Worm (Caenorhabditis elegans) whole organism, late embryonic: ENCODE data around the gene C55A6.10.

Source experiments
- C38D4.7 ChIP-seq: fragments of 200-800 bp; sonication (Bioruptor generic); optimal IDR thresholded peaks from 2 replicates; lab custom pipeline; 2018; ENCODE audit warnings: mild to moderate bottlenecking, missing genetic modification characterization, moderate library complexity, missing compliant biosample characterization
- K02D7.2 ChIP-seq: sonication (generic microtip); optimal IDR thresholded peaks from 2 replicates; lab custom pipeline; 2017; ENCODE audit warnings: mild to moderate bottlenecking, missing genetic modification characterization, missing compliant biosample characterization
- K09A11.1 ChIP-seq: sonication (generic microtip); optimal IDR thresholded peaks from 2 replicates; lab custom pipeline; 2017; ENCODE audit warnings: antibody characterized with exemption, mild to moderate bottlenecking, missing genetic modification characterization, missing compliant biosample characterization; ENCODE audit not compliant: insufficient read depth
- Y22D7AL.16 ChIP-seq: sonication (generic microtip); optimal IDR thresholded peaks from 2 replicates; lab custom pipeline; 2016; ENCODE audit warnings: missing genetic modification characterization, missing compliant biosample characterization
- ahr-1 ChIP-seq: sonication (generic microtip); optimal IDR thresholded peaks from 2 replicates; lab custom pipeline; 2016; ENCODE audit warnings: missing genetic modification characterization, missing compliant biosample characterization
- ama-1 ChIP-seq: fragments of 150-350 bp; optimal IDR thresholded peaks from 2 replicates; lab custom pipeline; 2014
- ceh-18 ChIP-seq: sonication (generic microtip); optimal IDR thresholded peaks from 2 replicates; lab custom pipeline; 2016; ENCODE audit warnings: missing genetic modification characterization, missing compliant biosample characterization
- ceh-24 ChIP-seq: sonication (generic microtip); optimal IDR thresholded peaks from 2 replicates; lab custom pipeline; 2016; ENCODE audit warnings: mild to moderate bottlenecking, missing genetic modification characterization, missing compliant biosample characterization
- ceh-30 ChIP-seq: fragments of 150-350 bp; optimal IDR thresholded peaks from 2 replicates; lab custom pipeline; 2014; ENCODE audit warnings: missing biosample characterization, missing genetic modification characterization
- ceh-31 ChIP-seq: sonication (generic microtip); optimal IDR thresholded peaks from 2 replicates; lab custom pipeline; 2016; ENCODE audit warnings: missing genetic modification characterization, missing compliant biosample characterization
- ceh-34 ChIP-seq: sonication (generic microtip); optimal IDR thresholded peaks from 2 replicates; lab custom pipeline; 2016; ENCODE audit warnings: mild to moderate bottlenecking, missing genetic modification characterization, missing compliant biosample characterization
- ceh-45 ChIP-seq: fragments of 200-800 bp; sonication (Bioruptor generic); IDR thresholded peaks from 2 replicates; pipeline ENCODE4 v1.3.6; 2022; ENCODE audit warnings: missing genetic modification reagents, missing genetic modification characterization, missing compliant biosample characterization
- ceh-48 ChIP-seq: sonication (generic microtip); optimal IDR thresholded peaks from 2 replicates; lab custom pipeline; 2016; ENCODE audit warnings: missing genetic modification characterization, inconsistent platforms, missing compliant biosample characterization
- ceh-6 ChIP-seq: fragments of 200-800 bp; sonication (Bioruptor generic); optimal IDR thresholded peaks from 2 replicates; lab custom pipeline; 2018; ENCODE audit warnings: mild to moderate bottlenecking, missing genetic modification characterization, missing compliant biosample characterization
- dmd-4 ChIP-seq: sonication (generic microtip); optimal IDR thresholded peaks from 2 replicates; lab custom pipeline; 2016; ENCODE audit warnings: borderline replicate concordance, missing genetic modification characterization, missing compliant biosample characterization
- dve-1 ChIP-seq: sonication (generic microtip); optimal IDR thresholded peaks from 2 replicates; lab custom pipeline; 2017; ENCODE audit warnings: antibody characterized with exemption, mild to moderate bottlenecking, missing genetic modification characterization, missing compliant biosample characterization
- elt-2 ChIP-seq: sonication (generic microtip); optimal IDR thresholded peaks from 2 replicates; lab custom pipeline; 2016; ENCODE audit warnings: missing genetic modification reagents, missing genetic modification characterization, missing compliant biosample characterization
- elt-4 ChIP-seq: sonication (generic microtip); optimal IDR thresholded peaks from 2 replicates; lab custom pipeline; 2016; ENCODE audit warnings: missing genetic modification characterization, missing compliant biosample characterization
- ets-4 ChIP-seq: sonication (generic microtip); optimal IDR thresholded peaks from 2 replicates; lab custom pipeline; 2016; ENCODE audit warnings: missing genetic modification characterization, missing compliant biosample characterization
- fkh-6 ChIP-seq: sonication (generic microtip); optimal IDR thresholded peaks from 2 replicates; lab custom pipeline; 2016; ENCODE audit warnings: missing genetic modification characterization, missing compliant biosample characterization
- gmeb-2 ChIP-seq: sonication (generic microtip); optimal IDR thresholded peaks from 2 replicates; lab custom pipeline; 2016; ENCODE audit warnings: missing genetic modification characterization, inconsistent platforms, missing compliant biosample characterization
- hlh-13 ChIP-seq: fragments of 200-800 bp; sonication (Bioruptor generic); optimal IDR thresholded peaks from 2 replicates; lab custom pipeline; 2018; ENCODE audit warnings: mild to moderate bottlenecking, missing genetic modification characterization, missing compliant biosample characterization
- hlh-6 ChIP-seq: sonication (generic microtip); optimal IDR thresholded peaks from 2 replicates; lab custom pipeline; 2016; ENCODE audit warnings: missing genotype, missing genetic modification characterization, missing compliant biosample characterization
- hlh-8 ChIP-seq: sonication (generic microtip); optimal IDR thresholded peaks from 2 replicates; lab custom pipeline; 2016; ENCODE audit warnings: missing genotype, missing genetic modification characterization, missing compliant biosample characterization
- lim-6 ChIP-seq: sonication (generic microtip); optimal IDR thresholded peaks from 2 replicates; lab custom pipeline; 2016; ENCODE audit warnings: missing genetic modification characterization, missing compliant biosample characterization
- mec-3 ChIP-seq: sonication (generic microtip); optimal IDR thresholded peaks from 2 replicates; lab custom pipeline; 2016; ENCODE audit warnings: borderline replicate concordance, missing genetic modification characterization, missing compliant biosample characterization
- nhr-11 ChIP-seq: fragments of 150-350 bp; optimal IDR thresholded peaks from 2 replicates; lab custom pipeline; 2014; ENCODE audit warnings: missing biosample characterization, missing genetic modification characterization
- nhr-232 ChIP-seq: sonication (generic microtip); optimal IDR thresholded peaks from 2 replicates; lab custom pipeline; 2016; ENCODE audit warnings: missing genetic modification characterization, missing compliant biosample characterization
- npax-4 ChIP-seq: sonication (generic microtip); optimal IDR thresholded peaks from 2 replicates; lab custom pipeline; 2016; ENCODE audit warnings: missing genetic modification characterization, missing compliant biosample characterization
- pag-3 ChIP-seq: sonication (generic microtip); optimal IDR thresholded peaks from 2 replicates; lab custom pipeline; 2016; ENCODE audit warnings: missing compliant biosample characterization, missing genetic modification characterization, borderline replicate concordance
- pat-9 ChIP-seq: fragments of 200-800 bp; sonication (Bioruptor generic); optimal IDR thresholded peaks from 2 replicates; lab custom pipeline; 2018; ENCODE audit warnings: mild to moderate bottlenecking, missing genetic modification characterization, moderate library complexity, missing compliant biosample characterization
- pax-1 ChIP-seq: fragments of 150-350 bp; optimal IDR thresholded peaks from 2 replicates; lab custom pipeline; 2014; ENCODE audit warnings: missing biosample characterization, missing genetic modification characterization
- pqm-1 ChIP-seq: sonication (generic microtip); optimal IDR thresholded peaks from 2 replicates; lab custom pipeline; 2016; ENCODE audit warnings: missing genetic modification characterization, missing compliant biosample characterization
- pros-1 ChIP-seq: fragments of 150-350 bp; optimal IDR thresholded peaks from 2 replicates; lab custom pipeline; 2014; ENCODE audit warnings: missing biosample characterization, missing genetic modification reagents, missing genetic modification characterization
- ref-2 ChIP-seq: sonication (generic microtip); optimal IDR thresholded peaks from 2 replicates; lab custom pipeline; 2016; ENCODE audit warnings: missing genetic modification characterization, missing compliant biosample characterization
- rnt-1 ChIP-seq: sonication (generic microtip); optimal IDR thresholded peaks from 2 replicates; lab custom pipeline; 2016; ENCODE audit warnings: missing genetic modification characterization, missing compliant biosample characterization
- sdc-2 ChIP-seq: sonication (generic microtip); optimal IDR thresholded peaks from 2 replicates; lab custom pipeline; 2016; ENCODE audit warnings: missing genotype, missing genetic modification characterization, missing compliant biosample characterization
- sox-2 ChIP-seq: fragments of 200-800 bp; sonication (Bioruptor generic); IDR thresholded peaks from 2 replicates; pipeline ENCODE4 v1.3.6; 2022; ENCODE audit warnings: missing genetic modification reagents, missing genetic modification characterization, missing compliant biosample characterization
- tbx-2 ChIP-seq: sonication (generic microtip); optimal IDR thresholded peaks from 2 replicates; lab custom pipeline; 2016; ENCODE audit warnings: missing genetic modification characterization, missing compliant biosample characterization
- ttx-3 ChIP-seq: sonication (generic microtip); optimal IDR thresholded peaks from 2 replicates; lab custom pipeline; 2016; ENCODE audit warnings: missing genetic modification reagents, missing genetic modification characterization, missing compliant biosample characterization
- unc-3 ChIP-seq, 2 experiments: fragments of 200-800 bp in 1 of 2; sonication (Bioruptor generic) in 1 of 2; sonication (generic microtip) in 1 of 2; conservative IDR thresholded peaks in 1 of 2; optimal IDR thresholded peaks in 1 of 2; 2 replicates each; pipeline versions ENCODE4 v1.3.6 to Lab custom; 2016 to 2022; ENCODE audit warnings: missing compliant biosample characterization in 2 of 2, missing genetic modification characterization in 2 of 2, missing genetic modification reagents in 1 of 2
- unc-86 ChIP-seq: sonication (generic microtip); optimal IDR thresholded peaks from 2 replicates; lab custom pipeline; 2016; ENCODE audit warnings: missing genetic modification characterization, missing compliant biosample characterization
- zip-5 ChIP-seq: sonication (generic microtip); optimal IDR thresholded peaks from 2 replicates; lab custom pipeline; 2016; ENCODE audit warnings: missing genetic modification characterization, missing compliant biosample characterization
- ztf-16 ChIP-seq: sonication (generic microtip); optimal IDR thresholded peaks from 2 replicates; lab custom pipeline; 2017; ENCODE audit warnings: missing genetic modification characterization, missing compliant biosample characterization

Gene C55A6.10

DNA sequence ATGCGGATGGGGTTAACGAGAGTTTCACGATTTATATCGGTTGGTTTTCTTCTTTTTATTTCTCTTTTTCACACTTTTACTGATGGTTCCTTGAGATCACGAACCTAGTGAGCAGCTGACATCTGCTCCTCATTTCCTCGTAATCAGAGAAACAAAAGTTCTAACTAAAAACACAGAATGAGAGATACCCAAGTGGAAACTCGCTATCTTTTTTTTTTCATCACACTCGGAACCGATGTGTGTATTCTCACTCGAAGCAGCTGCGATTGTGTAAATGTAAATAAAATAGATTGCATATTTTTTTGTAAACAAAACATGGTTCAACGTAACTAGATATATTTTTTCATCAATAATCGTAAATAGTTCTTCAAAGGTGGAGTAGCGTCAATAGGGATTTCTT, 1.2 kb downstream of the C55A6.10 start:
- TF ChIP-seq ceh-18 (tag; lab: Kevin White, UChicago) = peak; percentile 51
- TF ChIP-seq Y22D7AL.16 (tag; lab: Kevin White, UChicago) = no peak
- TF ChIP-seq K09A11.1 = no peak
- no peak for TF ChIP-seq ama-1

ce11 chrV:11508773-11509172, 3.6 kb downstream of the C55A6.10 start, which contains the start of gene ttll-5:
Gene ttll-5 (plus strand): TSS chrV:11509060.
- TF ChIP-seq ama-1 (no peak), fkh-6 (tag; lab: Kevin White, UChicago) (no peak), ref-2 (tag; lab: Kevin White, UChicago) (no peak), sox-2 (GFP tag; lab: Robert Waterston, UW) (no peak), ztf-16 (tag; lab: Kevin White, UChicago) (no peak), ceh-45 (GFP tag; lab: Robert Waterston, UW) (no peak), ahr-1 (no peak), elt-4 (tag; lab: Kevin White, UChicago) (no peak), ceh-24 (tag; lab: Kevin White, UChicago) (no peak), nhr-11 (no peak), hlh-8 (tag; lab: Kevin White, UChicago) (no peak), hlh-13 (GFP tag; lab: Kevin White, UChicago) (no peak), gmeb-2 (tag; lab: Kevin White, UChicago) (no peak), sdc-2 (tag; lab: Kevin White, UChicago) (no peak)

- TF ChIP-seq pag-3 (tag; lab: Kevin White, UChicago) = no peak
- TF ChIP-seq lim-6 = no peak
- TF ChIP-seq npax-4 (tag; lab: Kevin White, UChicago) = no peak
- TF ChIP-seq K02D7.2 (tag; lab: Kevin White, UChicago) = no peak
- no peak for TF ChIP-seq pax-1 (tag; lab: Kevin White, UChicago)
- TF ChIP-seq, all 69 proteins: peak for 0
Observed at ce11 chrV:11513432-11513831, 8.3 kb downstream of the C55A6.10 start, which contains the start of gene C55A6.3. Gene C55A6.3 (minus strand): TSS chrV:11513532.

- TF ChIP-seq dmd-4 (tag; lab: Kevin White, UChicago) (no peak), ceh-18 (tag; lab: Kevin White, UChicago) (no peak), K09A11.1 (no peak)
- TF ChIP-seq, all 69 proteins: peak for 0
Observed at ce11 chrV:11514677-11515076, 9.5 kb downstream of the C55A6.10 start, which contains the start of gene C55A6.6. Gene C55A6.6 (minus strand): TSS chrV:11514737.

- TF ChIP-seq ceh-48 = no peak
- TF ChIP-seq elt-4 (tag; lab: Kevin White, UChicago) = no peak
- no peak for TF ChIP-seq ceh-34 (tag; lab: Kevin White, UChicago)
- no peak for TF ChIP-seq rnt-1 (tag; lab: Kevin White, UChicago)
- no peak for TF ChIP-seq ets-4
- no peak for TF ChIP-seq tbx-2
- TF ChIP-seq lim-6 = no peak
- TF ChIP-seq ceh-45 (GFP tag; lab: Robert Waterston, UW) = no peak
- TF ChIP-seq ceh-31 (tag; lab: Kevin White, UChicago) = no peak
- no peak for TF ChIP-seq pat-9 (tag; lab: Kevin White, UChicago)
- TF ChIP-seq unc-3 (GFP tag; conservative IDR thresholded peaks at IDR 0.05; lab: Robert Waterston, UW) = no peak
- no peak for TF ChIP-seq unc-3 (tag; optimal IDR thresholded peaks at IDR 0.05; lab: Kevin White, UChicago)
Observed at ce11 chrV:11515145-11515544, 10.0 kb downstream of the C55A6.10 start.

DNA sequence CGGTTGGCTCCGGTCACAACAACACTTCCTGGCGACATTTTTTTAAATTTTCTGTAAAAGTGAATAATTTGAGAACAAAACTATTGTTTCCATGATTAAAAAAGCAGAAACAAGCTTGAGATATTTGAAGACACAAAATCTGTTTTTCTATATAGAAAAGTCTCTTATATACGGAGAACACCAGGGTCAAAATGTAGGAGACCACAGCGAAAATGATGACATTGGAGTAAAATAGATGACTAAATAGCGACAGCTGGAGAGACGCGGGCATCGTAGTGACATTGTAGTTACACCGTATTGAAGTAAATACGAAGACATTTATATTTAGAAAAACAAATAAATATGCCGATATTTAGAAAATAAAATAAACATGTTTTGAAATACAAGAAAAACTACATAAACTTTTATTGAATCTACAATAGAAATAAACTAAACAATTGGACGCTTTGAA, 11.0 kb downstream of the C55A6.10 start, which contains the start of gene sdz-8:
sdz-8 (minus strand) TSS at position 51 of the 451 bp plus-strand sequence.
- TF ChIP-seq pros-1 (tag; lab: Kevin White, UChicago) = no peak
- no peak for TF ChIP-seq ceh-6
- TF ChIP-seq rnt-1 (tag; lab: Kevin White, UChicago) = no peak
- no peak for TF ChIP-seq nhr-232 (tag; lab: Kevin White, UChicago)
- no peak for TF ChIP-seq mec-3 (tag; lab: Kevin White, UChicago)
- TF ChIP-seq unc-86 (tag; lab: Kevin White, UChicago) = no peak
- TF ChIP-seq zip-5 (tag; lab: Kevin White, UChicago) = no peak
- TF ChIP-seq elt-2 = no peak
- TF ChIP-seq ceh-30 (tag; lab: Kevin White, UChicago) = no peak
- TF ChIP-seq hlh-6 (tag; lab: Kevin White, UChicago) = no peak
- TF ChIP-seq ttx-3 (tag; lab: Kevin White, UChicago) = no peak
- TF ChIP-seq ceh-18 (tag; lab: Kevin White, UChicago) = no peak
- TF ChIP-seq pqm-1 (tag; lab: Kevin White, UChicago) = no peak
- TF ChIP-seq dve-1 (tag; lab: Kevin White, UChicago) = no peak
- TF ChIP-seq C38D4.7 (GFP tag; lab: Kevin White, UChicago) = no peak
- TF ChIP-seq, all 69 proteins: peak for 0
